Worm (Caenorhabditis elegans): Measurements from ENCODE around the gene C34F11.1.

- no peak for TF ChIP-seq lin-32 (GFP tag; optimal IDR thresholded peaks at IDR 0.05)
- no peak for TF ChIP-seq nhr-2 (tag; optimal IDR thresholded peaks at IDR 0.05)
- TF ChIP-seq snpc-4 (tag; optimal IDR thresholded peaks at IDR 0.05): no peak
- TF ChIP-seq pha-4 (tag; optimal IDR thresholded peaks at IDR 0.05): no peak
- TF ChIP-seq mls-2 (tag; optimal IDR thresholded peaks at IDR 0.05): no peak
- TF ChIP-seq unc-39 (tag; optimal IDR thresholded peaks at IDR 0.05): no peak
- no peak for TF ChIP-seq unc-62 (GFP tag; optimal IDR thresholded peaks at IDR 0.05)
- no peak for TF ChIP-seq ceh-39 (tag; optimal IDR thresholded peaks at IDR 0.05)
Observed at ce11 chrII:5195504-5195903, 17.3 kb upstream of the C34F11.1 start, which contains the start of gene C34F11.5.
